Fruit fly (Drosophila melanogaster) whole organism, prepupa: ENCODE measurements around the gene CG4080.

ENCODE experiments used
- CG11294 ChIP-seq: fragments of 200-800 bp; sonication (Bioruptor generic); IDR thresholded peaks from 2 replicates; pipeline ENCODE4 v1.3.6; 2022; ENCODE audit warnings: missing biosample characterization, missing genetic modification characterization
- CG15336 ChIP-seq: fragments of 200-800 bp; sonication (Bioruptor generic); IDR thresholded peaks from 2 replicates; pipeline ENCODE4 v1.3.6; 2022; ENCODE audit warnings: missing biosample characterization, missing genetic modification characterization
- CG16779 ChIP-seq: fragments of 200-800 bp; sonication (Bioruptor generic); optimal IDR thresholded peaks from 3 replicates; lab custom pipeline; 2017; ENCODE audit warnings: missing biosample characterization, mild to moderate bottlenecking, missing genetic modification characterization
- CG3032 ChIP-seq: fragments of 200-800 bp; optimal IDR thresholded peaks from 2 replicates; lab custom pipeline; 2019; ENCODE audit warnings: missing biosample characterization, mild to moderate bottlenecking, missing genetic modification characterization, moderate library complexity
- CG31627 ChIP-seq: fragments of 200-800 bp; sonication (Bioruptor generic); optimal IDR thresholded peaks from 3 replicates; lab custom pipeline; 2016; ENCODE audit warnings: missing biosample characterization, missing genetic modification characterization
- CG3919 ChIP-seq: fragments of 200-800 bp; sonication (Bioruptor generic); optimal IDR thresholded peaks from 3 replicates; lab custom pipeline; 2016; ENCODE audit warnings: missing biosample characterization, missing genetic modification characterization
- CG4318 ChIP-seq: fragments of 200-800 bp; sonication (Bioruptor generic); optimal IDR thresholded peaks from 3 replicates; lab custom pipeline; 2017; ENCODE audit warnings: missing biosample characterization, mild to moderate bottlenecking, missing genetic modification characterization
- CG6276 ChIP-seq: fragments of 200-800 bp; sonication (Bioruptor generic); optimal IDR thresholded peaks from 2 replicates; lab custom pipeline; 2017; ENCODE audit warnings: missing biosample characterization, mild to moderate bottlenecking, missing genetic modification characterization
- CG6808 ChIP-seq: fragments of 200-800 bp; sonication (Bioruptor generic); optimal IDR thresholded peaks from 3 replicates; lab custom pipeline; 2017; ENCODE audit warnings: missing biosample characterization, missing genetic modification characterization, mild to moderate bottlenecking, moderate library complexity, missing genetic modification reagents
- CG6854 ChIP-seq: fragments of 200-800 bp; sonication (Bioruptor generic); optimal IDR thresholded peaks from 2 replicates; lab custom pipeline; 2017; ENCODE audit warnings: missing biosample characterization, mild to moderate bottlenecking, missing genetic modification characterization
- CG7368 ChIP-seq: fragments of 200-800 bp; sonication (Bioruptor generic); optimal IDR thresholded peaks from 3 replicates; lab custom pipeline; 2016; ENCODE audit warnings: missing biosample characterization, missing genetic modification characterization
- CG8119 ChIP-seq: fragments of 200-800 bp; sonication (Bioruptor generic); IDR thresholded peaks from 3 replicates; pipeline ENCODE4 v1.3.6; 2022; ENCODE audit warnings: missing biosample characterization, missing genetic modification characterization
- CG8632 ChIP-seq: fragments of 200-800 bp; sonication (Bioruptor generic); optimal IDR thresholded peaks from 3 replicates; lab custom pipeline; 2016; ENCODE audit warnings: missing biosample characterization, missing genetic modification characterization
- CG9139 ChIP-seq: fragments of 200-800 bp; sonication (Bioruptor generic); optimal IDR thresholded peaks from 3 replicates; lab custom pipeline; 2017; ENCODE audit warnings: missing biosample characterization, mild to moderate bottlenecking, missing genetic modification characterization
- Eip75B ChIP-seq: fragments of 200-800 bp; sonication (Bioruptor generic); optimal IDR thresholded peaks from 3 replicates; lab custom pipeline; 2016; ENCODE audit warnings: missing biosample characterization, missing genetic modification characterization
- Eip78C ChIP-seq: fragments of 200-800 bp; sonication (Bioruptor generic); peaks from one replicate; lab custom pipeline; 2016; ENCODE audit warnings: missing biosample characterization, missing genetic modification characterization
- Eip93F ChIP-seq: fragments of 200-800 bp; sonication (Bioruptor generic); optimal IDR thresholded peaks from 2 replicates; lab custom pipeline; 2016; ENCODE audit warnings: missing biosample characterization, mild to moderate bottlenecking, missing genetic modification characterization
- Ets21C ChIP-seq: fragments of 200-800 bp; sonication (Bioruptor generic); optimal IDR thresholded peaks from 3 replicates; lab custom pipeline; 2016; ENCODE audit warnings: missing biosample characterization, missing genetic modification characterization
- Ets96B ChIP-seq: fragments of 200-800 bp; optimal IDR thresholded peaks from 2 replicates; lab custom pipeline; 2019; ENCODE audit warnings: missing biosample characterization, mild to moderate bottlenecking, missing genetic modification characterization, moderate library complexity
- Hr38 ChIP-seq: sonication (Bioruptor generic); optimal IDR thresholded peaks from 2 replicates; lab custom pipeline; 2016; ENCODE audit warnings: missing biosample characterization, missing genetic modification characterization
- Hr39 ChIP-seq: fragments of 200-800 bp; sonication (Bioruptor generic); optimal IDR thresholded peaks from 2 replicates; lab custom pipeline; 2016; ENCODE audit warnings: missing biosample characterization, missing genetic modification characterization
- OdsH ChIP-seq: fragments of 200-800 bp; sonication (Bioruptor generic); optimal IDR thresholded peaks from 3 replicates; lab custom pipeline; 2016; ENCODE audit warnings: missing biosample characterization, missing genetic modification characterization
- Sox14 ChIP-seq: fragments of 200-800 bp; sonication (Bioruptor generic); optimal IDR thresholded peaks from 3 replicates; lab custom pipeline; 2016; ENCODE audit warnings: missing biosample characterization, missing genetic modification characterization
- achi ChIP-seq: fragments of 200-800 bp; sonication (Bioruptor generic); optimal IDR thresholded peaks from 3 replicates; lab custom pipeline; 2016; ENCODE audit warnings: missing biosample characterization, missing genetic modification characterization
- acj6 ChIP-seq: fragments of 200-800 bp; sonication (Bioruptor generic); optimal IDR thresholded peaks from 3 replicates; lab custom pipeline; 2016; ENCODE audit warnings: missing biosample characterization, missing genetic modification characterization
- cyc ChIP-seq: fragments of 200-800 bp; sonication (Bioruptor generic); optimal IDR thresholded peaks from 3 replicates; lab custom pipeline; 2016; ENCODE audit warnings: missing biosample characterization, missing genetic modification characterization
- dac ChIP-seq: fragments of 200-800 bp; sonication (Bioruptor generic); optimal IDR thresholded peaks from 2 replicates; lab custom pipeline; 2017; ENCODE audit warnings: missing biosample characterization, mild to moderate bottlenecking, missing genetic modification characterization
- dsx ChIP-seq: fragments of 200-800 bp; optimal IDR thresholded peaks from 3 replicates; lab custom pipeline; 2019; ENCODE audit warnings: missing biosample characterization, mild to moderate bottlenecking, missing genetic modification characterization, moderate library complexity; ENCODE audit not compliant: poor library complexity, severe bottlenecking
- eg ChIP-seq: fragments of 200-800 bp; sonication (Bioruptor generic); IDR thresholded peaks from 3 replicates; pipeline ENCODE4 v1.3.6; 2022; ENCODE audit warnings: missing biosample characterization, missing genetic modification characterization
- esn ChIP-seq: fragments of 200-800 bp; sonication (Bioruptor generic); optimal IDR thresholded peaks from 2 replicates; lab custom pipeline; 2016; ENCODE audit warnings: missing biosample characterization, mild to moderate bottlenecking, missing genetic modification characterization, moderate library complexity
- fd85E ChIP-seq: fragments of 200-800 bp; sonication (Bioruptor generic); optimal IDR thresholded peaks from 3 replicates; lab custom pipeline; 2016; ENCODE audit warnings: missing biosample characterization, missing genetic modification characterization
- fkh ChIP-seq: fragments of 200-800 bp; sonication (Bioruptor generic); optimal IDR thresholded peaks from 3 replicates; lab custom pipeline; 2017; ENCODE audit warnings: missing biosample characterization, mild to moderate bottlenecking, missing genetic modification characterization, moderate library complexity
- lz ChIP-seq: fragments of 200-800 bp; sonication (Bioruptor generic); optimal IDR thresholded peaks from 3 replicates; lab custom pipeline; 2016; ENCODE audit warnings: missing biosample characterization, missing genetic modification characterization
- net ChIP-seq: fragments of 200-800 bp; sonication (Bioruptor generic); optimal IDR thresholded peaks from 3 replicates; lab custom pipeline; 2016; ENCODE audit warnings: missing biosample characterization, missing genetic modification characterization
- pdm3 ChIP-seq: fragments of 200-800 bp; sonication (Bioruptor generic); optimal IDR thresholded peaks from 3 replicates; lab custom pipeline; 2016; ENCODE audit warnings: missing biosample characterization, missing genetic modification characterization
- salr ChIP-seq, 2 experiments: fragments of 200-800 bp; sonication (Bioruptor generic); optimal IDR thresholded peaks; 3 replicates each; lab custom pipeline; 2016 to 2018; ENCODE audit warnings: missing biosample characterization in 2 of 2, missing genetic modification characterization in 2 of 2, mild to moderate bottlenecking in 1 of 2
- ss ChIP-seq, 2 experiments: fragments of 200-800 bp; sonication (Bioruptor generic); optimal IDR thresholded peaks; 2 replicates in 1 of 2; 3 replicates in 1 of 2; lab custom pipeline; 2017 to 2018; ENCODE audit warnings: mild to moderate bottlenecking in 2 of 2, missing biosample characterization in 2 of 2, missing genetic modification characterization in 2 of 2, moderate library complexity in 1 of 2
- svp ChIP-seq: fragments of 200-800 bp; sonication (Bioruptor generic); peaks from one replicate; lab custom pipeline; 2016; ENCODE audit warnings: missing biosample characterization, missing genetic modification characterization
- topi ChIP-seq: fragments of 200-800 bp; sonication (Bioruptor generic); optimal IDR thresholded peaks from 3 replicates; lab custom pipeline; 2016; ENCODE audit warnings: missing biosample characterization, missing genetic modification characterization
- vri ChIP-seq: fragments of 200-800 bp; sonication (Bioruptor generic); optimal IDR thresholded peaks from 3 replicates; lab custom pipeline; 2016; ENCODE audit warnings: missing biosample characterization, mild to moderate bottlenecking, missing genetic modification characterization

Gene CG4080

DNA sequence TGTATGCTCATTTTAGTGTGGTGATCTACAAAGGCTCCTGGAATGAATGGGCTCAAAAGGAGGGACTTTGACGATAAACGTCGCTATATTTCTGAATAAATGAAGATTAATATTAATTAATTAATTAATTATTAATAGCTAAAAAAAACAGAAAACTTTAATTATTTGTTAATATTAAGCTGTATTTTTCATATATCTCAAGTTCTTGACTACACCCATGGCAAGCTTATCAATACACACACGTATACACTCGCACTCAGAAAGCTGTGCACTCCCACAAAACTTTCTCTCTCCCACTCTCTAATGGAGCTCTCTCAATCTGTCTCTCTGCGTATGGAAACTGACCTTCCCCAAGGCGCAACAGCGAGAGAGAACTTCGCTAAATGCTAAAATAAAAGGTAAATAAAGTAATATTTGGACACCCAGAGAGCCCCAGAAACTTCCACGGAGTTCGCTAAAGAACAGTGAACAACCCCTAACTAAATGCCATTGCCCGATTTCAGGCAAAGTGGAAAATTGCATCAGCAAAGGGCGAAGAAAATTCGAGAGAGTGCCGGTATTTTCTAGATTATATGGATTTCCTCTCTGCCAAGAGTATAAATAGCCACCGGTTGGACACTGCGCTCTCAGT lies 25.5 kb downstream of the CG4080 start (continued):
- TF ChIP-seq CG6854 (GFP tag; lab: Kevin White, UChicago) (peak; percentile 18), CG31627 (GFP tag; lab: Kevin White, UChicago) (peak; percentile 43), acj6 (GFP tag; lab: Kevin White, UChicago) (peak; percentile 83), OdsH (GFP tag; lab: Kevin White, UChicago) (peak; percentile 78), CG3032 (tag; lab: Kevin White, UChicago) (peak; percentile 62), cyc (GFP tag; lab: Kevin White, UChicago) (peak; percentile 68), CG15336 (peak; percentile 90), Eip78C (GFP tag; lab: Kevin White, UChicago) (peak; percentile 94), CG9139 (GFP tag; lab: Kevin White, UChicago) (peak; percentile 53), ss (GFP tag; optimal IDR thresholded peaks at IDR 0.05; lab: Kevin White, UChicago) (no peak), achi (GFP tag; lab: Kevin White, UChicago) (peak; percentile 83), pdm3 (GFP tag; lab: Kevin White, UChicago) (peak; percentile 72), Hr39 (GFP tag; lab: Kevin White, UChicago) (peak; percentile 36), CG11294 (GFP tag; lab: Robert Waterston, UW) (peak; percentile 73), CG7368 (GFP tag; lab: Kevin White, UChicago) (peak; percentile 65)
- TF ChIP-seq, all 60 proteins: peak for 57

dm6 chr3L:9372278-9372975 lies 26.6 kb downstream of the CG4080 start, which contains the start of the genes Hsp67Bc, CG4456 and Hsp22:
Gene Hsp67Bc (minus strand): TSS chr3L:9372497.
Gene CG4456 (plus strand): TSS chr3L:9372722.
Gene Hsp22 (plus strand): TSS chr3L:9372931.
- no peak for TF ChIP-seq net (GFP tag; lab: Kevin White, UChicago)
- TF ChIP-seq acj6 (GFP tag; lab: Kevin White, UChicago), result no peak
- peak; percentile 18 for TF ChIP-seq CG6854 (GFP tag; lab: Kevin White, UChicago)
- TF ChIP-seq ss (GFP tag; optimal IDR thresholded peaks at IDR 0.05; lab: Kevin White, UChicago), result peak; percentile 50 to 53
- peak; percentile 66 for TF ChIP-seq svp (GFP tag; lab: Kevin White, UChicago)
- TF ChIP-seq lz, result no peak
- no peak for TF ChIP-seq CG11294 (GFP tag; lab: Robert Waterston, UW)
- no peak for TF ChIP-seq CG15336
- TF ChIP-seq dsx, result peak; percentile 23
- TF ChIP-seq Eip75B (GFP tag; lab: Kevin White, UChicago), result peak; percentile 13
- TF ChIP-seq fkh (GFP tag; lab: Kevin White, UChicago), result peak; percentile 60
- TF ChIP-seq OdsH (GFP tag; lab: Kevin White, UChicago), result no peak
- no peak for TF ChIP-seq fd85E (GFP tag; lab: Kevin White, UChicago)
- TF ChIP-seq CG8632, result no peak
- 0 out of 3 replicates have a peak, but pooled peaks have one; percentile 21 for TF ChIP-seq eg (GFP tag; lab: Robert Waterston, UW)
- peak; percentile 58 for TF ChIP-seq Eip78C (GFP tag; lab: Kevin White, UChicago)
- no peak for TF ChIP-seq dac
- TF ChIP-seq CG3919 (GFP tag; lab: Kevin White, UChicago), result no peak
- peak; percentile 36 for TF ChIP-seq Sox14 (GFP tag; lab: Kevin White, UChicago)
- TF ChIP-seq cyc (GFP tag; lab: Kevin White, UChicago), result no peak
- no peak for TF ChIP-seq CG6276 (GFP tag; lab: Kevin White, UChicago)
- no peak for TF ChIP-seq CG16779 (tag; lab: Kevin White, UChicago)
- no peak for TF ChIP-seq achi (GFP tag; lab: Kevin White, UChicago)
- TF ChIP-seq CG4318 (GFP tag; lab: Kevin White, UChicago), result no peak
- TF ChIP-seq CG6808 (GFP tag; lab: Kevin White, UChicago), result no peak
- no peak for TF ChIP-seq topi (GFP tag; lab: Kevin White, UChicago)
- TF ChIP-seq Ets21C, result no peak

DNA sequence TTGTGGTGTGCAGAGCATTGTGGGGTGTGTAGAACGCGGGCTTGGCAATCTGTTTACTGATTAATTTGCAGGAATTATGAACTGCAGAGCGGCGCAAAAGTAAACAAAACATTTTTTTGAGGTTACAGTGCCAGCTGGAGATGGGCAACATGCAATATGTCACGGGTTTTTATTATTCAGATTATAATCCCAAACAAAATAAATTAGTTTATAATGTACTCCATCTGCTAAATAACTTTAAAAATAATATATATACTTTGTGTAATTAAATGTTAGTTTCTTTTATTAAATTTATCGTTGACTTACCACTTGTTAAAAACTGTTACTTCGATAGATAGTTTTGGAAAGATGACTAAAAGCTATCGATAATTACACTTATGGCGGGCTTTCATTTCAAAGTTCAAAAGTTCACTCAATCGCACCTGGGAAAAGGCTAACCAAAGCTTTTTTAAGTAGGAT lies 28.1 kb downstream of the CG4080 start, which contains the start of gene Fdx1:
Gene Fdx1, minus strand, starts transcription at position 332 of the 459 bp plus-strand sequence.
- peak; percentile 41 for TF ChIP-seq CG3032 (tag; lab: Kevin White, UChicago)
- no peak for TF ChIP-seq CG6854 (GFP tag; lab: Kevin White, UChicago)
- peak; percentile 33 for TF ChIP-seq topi (GFP tag; lab: Kevin White, UChicago)
- peak; percentile 25; the same call in 1 of the 3 replicates for TF ChIP-seq CG8119 (GFP tag; lab: Robert Waterston, UW)
- TF ChIP-seq lz, result peak; percentile 38
- TF ChIP-seq esn, result peak; percentile 55
- peak; percentile 43 for TF ChIP-seq CG3919 (GFP tag; lab: Kevin White, UChicago)
- no peak for TF ChIP-seq salr (GFP tag; optimal IDR thresholded peaks at IDR 0.05; lab: Kevin White, UChicago)
- no peak for TF ChIP-seq Hr38
- TF ChIP-seq CG31627 (GFP tag; lab: Kevin White, UChicago), result peak; percentile 17
- peak; percentile 25 for TF ChIP-seq achi (GFP tag; lab: Kevin White, UChicago)
- TF ChIP-seq cyc (GFP tag; lab: Kevin White, UChicago), result peak; percentile 26
- TF ChIP-seq CG11294 (GFP tag; lab: Robert Waterston, UW), result no peak
- peak; percentile 30 for TF ChIP-seq Eip75B (GFP tag; lab: Kevin White, UChicago)
- TF ChIP-seq fkh (GFP tag; lab: Kevin White, UChicago), result peak; percentile 96
- TF ChIP-seq svp (GFP tag; lab: Kevin White, UChicago), result peak; percentile 60
- no peak for TF ChIP-seq CG8632
- peak; percentile 71 for TF ChIP-seq Eip78C (GFP tag; lab: Kevin White, UChicago)
- peak; percentile 33 for TF ChIP-seq Ets96B (tag; lab: Kevin White, UChicago)
- TF ChIP-seq Eip93F (GFP tag; lab: Kevin White, UChicago), result peak; percentile 5
- TF ChIP-seq net (GFP tag; lab: Kevin White, UChicago), result peak; percentile 14
- TF ChIP-seq CG6808 (GFP tag; lab: Kevin White, UChicago), result no peak
- TF ChIP-seq OdsH (GFP tag; lab: Kevin White, UChicago), result peak; percentile 47
- peak; percentile 11 for TF ChIP-seq vri
- TF ChIP-seq Sox14 (GFP tag; lab: Kevin White, UChicago), result peak; percentile 48
